Worm (Caenorhabditis elegans): Measurements from ENCODE around the gene fbxa-62.

The fbxa-62 gene

DNA sequence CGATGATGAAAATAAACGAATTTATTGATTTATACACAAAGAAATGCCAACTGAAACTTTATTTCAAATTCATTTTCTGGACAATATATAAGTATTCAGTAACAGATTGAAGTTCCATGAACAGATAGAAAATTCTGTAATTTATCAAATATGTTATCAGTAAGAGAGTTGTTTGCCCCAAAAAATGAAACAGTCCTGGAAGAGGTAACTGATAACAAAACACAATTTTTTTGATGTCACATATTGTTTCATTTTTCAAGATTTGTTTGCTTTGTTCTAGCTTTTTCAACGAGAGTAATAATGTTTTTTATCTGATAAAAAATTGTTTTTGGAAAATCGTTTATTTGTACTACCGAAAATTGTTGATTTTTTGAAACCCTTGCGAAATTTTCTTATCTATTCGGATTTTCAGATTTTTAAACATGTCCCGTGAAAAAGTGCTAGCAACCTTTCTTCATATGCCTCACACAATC, 25.6 kb downstream of the fbxa-62 start, which contains the start of gene fbxa-73:
fbxa-73 (plus strand) TSS at position 423 of the 473 bp plus-strand sequence.
- TF ChIP-seq madf-9 (GFP tag; conservative IDR thresholded peaks at IDR 0.05): no peak
- no peak for TF ChIP-seq lin-1 (GFP tag; IDR thresholded peaks at IDR 0.05)
- no peak for TF ChIP-seq daf-16 (GFP tag; optimal IDR thresholded peaks at IDR 0.05)
- TF ChIP-seq daf-16 (tag; optimal IDR thresholded peaks at IDR 0.05): peak; percentile 84
- TF ChIP-seq nhr-28 (tag; optimal IDR thresholded peaks at IDR 0.05): peak; percentile 64
- TF ChIP-seq pqm-1 (tag; optimal IDR thresholded peaks at IDR 0.05): peak; percentile 83

DNA sequence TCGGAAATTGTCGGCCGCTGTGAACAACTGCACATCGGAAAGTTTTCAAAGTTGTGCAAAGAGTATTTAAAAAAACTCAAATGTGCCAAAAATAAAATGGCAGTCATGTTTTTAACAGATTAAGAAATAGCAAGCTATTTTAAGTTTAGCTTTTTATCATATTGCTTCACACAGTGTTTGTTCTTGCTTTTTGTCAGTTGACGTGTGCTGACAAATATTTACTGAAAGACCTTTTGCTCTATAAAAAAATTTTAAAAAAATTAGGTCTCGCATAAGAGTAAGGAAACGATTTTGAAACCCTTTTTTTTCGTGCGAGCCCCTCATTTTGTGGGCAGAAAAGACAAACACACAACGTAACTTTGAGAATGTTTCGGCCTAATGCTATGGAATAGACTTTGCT, 28.0 kb downstream of the fbxa-62 start, which contains the start of gene fbxa-71:
fbxa-71 (plus strand) TSS at position 301 of the 400 bp plus-strand sequence.
- TF ChIP-seq madf-5 (GFP tag; IDR thresholded peaks at IDR 0.05) (no peak), lin-29 (GFP tag; IDR thresholded peaks at IDR 0.05) (no peak), dve-1 (tag; optimal IDR thresholded peaks at IDR 0.05; ENCODE audit: insufficient read depth) (no peak), zip-2 (tag; optimal IDR thresholded peaks at IDR 0.05) (no peak), lin-15B (tag; optimal IDR thresholded peaks at IDR 0.05) (no peak), ctbp-1 (GFP tag; IDR thresholded peaks at IDR 0.05) (no peak), daf-8 (GFP tag; IDR thresholded peaks at IDR 0.05) (no peak), lim-7 (GFP tag; IDR thresholded peaks at IDR 0.05) (no peak), dmd-8 (GFP tag; IDR thresholded peaks at IDR 0.05) (no peak), F26F4.8 (GFP tag; conservative IDR thresholded peaks at IDR 0.05) (no peak), arid-1 (GFP tag; conservative IDR thresholded peaks at IDR 0.05) (no peak)

DNA sequence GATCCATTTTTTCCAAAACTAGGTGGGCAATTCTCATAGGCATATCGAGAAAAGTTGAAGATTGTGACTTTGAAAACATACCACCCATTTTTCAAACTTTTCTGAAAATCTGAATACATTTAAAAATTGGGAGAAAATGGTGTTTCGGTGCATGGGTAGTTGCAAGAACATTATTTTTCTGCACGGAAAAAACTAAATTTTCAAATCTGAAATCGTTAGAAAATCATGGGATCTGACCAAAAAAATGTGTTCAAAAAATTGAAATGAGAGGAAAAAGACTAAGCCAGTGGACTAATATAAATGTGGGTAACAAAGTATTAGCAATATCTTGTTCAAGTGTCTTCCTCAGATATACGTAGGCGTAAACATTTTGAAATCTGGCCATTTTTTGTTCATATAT, 31.4 kb downstream of the fbxa-62 start, which contains the start of gene fbxa-43:
fbxa-43 (minus strand) TSS at position 101 of the 400 bp plus-strand sequence.
- TF ChIP-seq ama-1 (optimal IDR thresholded peaks at IDR 0.05) (no peak), spr-1 (tag; optimal IDR thresholded peaks at IDR 0.05) (no peak), ceh-20 (GFP tag; IDR thresholded peaks at IDR 0.05) (no peak), nhr-28 (tag; optimal IDR thresholded peaks at IDR 0.05) (no peak), lin-1 (GFP tag; IDR thresholded peaks at IDR 0.05) (no peak), mes-2 (tag; optimal IDR thresholded peaks at IDR 0.05; ENCODE audit: poor library complexity, severe bottlenecking) (no peak)

DNA sequence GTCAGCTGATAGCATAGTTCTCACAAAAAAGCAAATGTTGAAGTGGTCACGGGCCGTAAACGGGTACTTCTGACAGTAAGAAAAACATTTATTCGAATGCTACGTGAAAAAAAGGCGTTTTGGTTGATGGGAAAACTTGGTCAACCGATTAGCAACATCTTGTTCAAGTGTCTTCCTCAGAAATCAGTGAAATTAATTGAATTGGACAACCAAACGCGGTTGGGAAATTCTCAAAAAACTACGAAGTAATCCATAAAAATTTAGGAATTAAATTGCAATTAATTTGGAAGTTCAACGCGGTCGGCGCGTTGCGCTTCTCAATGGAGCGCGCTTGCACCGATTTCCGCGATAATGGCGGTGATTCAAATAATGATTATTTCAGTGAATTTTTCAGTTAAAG, 31.8 kb downstream of the fbxa-62 start:
- no peak for TF ChIP-seq madf-9 (GFP tag; conservative IDR thresholded peaks at IDR 0.05)
- no peak for TF ChIP-seq dpl-1 (GFP tag; optimal IDR thresholded peaks at IDR 0.05)
- no peak for TF ChIP-seq lim-7 (GFP tag; IDR thresholded peaks at IDR 0.05)
- no peak for TF ChIP-seq ceh-82 (tag; optimal IDR thresholded peaks at IDR 0.05)
- TF ChIP-seq mdl-1 (tag; optimal IDR thresholded peaks at IDR 0.05): no peak
- no peak for TF ChIP-seq fos-1 (tag; optimal IDR thresholded peaks at IDR 0.05)
- no peak for TF ChIP-seq mxl-3 (GFP tag; optimal IDR thresholded peaks at IDR 0.05)
- no peak for TF ChIP-seq ceh-44 (GFP tag; IDR thresholded peaks at IDR 0.05)
- no peak for TF ChIP-seq ceh-20 (GFP tag; IDR thresholded peaks at IDR 0.05)
- TF ChIP-seq nhr-102 (tag; optimal IDR thresholded peaks at IDR 0.05): no peak
- TF ChIP-seq lin-13 (GFP tag; optimal IDR thresholded peaks at IDR 0.05): no peak
- TF ChIP-seq nhr-11 (tag; optimal IDR thresholded peaks at IDR 0.05): no peak
- TF ChIP-seq F44E2.7 (GFP tag; IDR thresholded peaks at IDR 0.05): no peak
- no peak for TF ChIP-seq ZK337.2 (GFP tag; IDR thresholded peaks at IDR 0.05)
- no peak for TF ChIP-seq attf-4 (tag; optimal IDR thresholded peaks at IDR 0.05)
- TF ChIP-seq mes-2 (tag; optimal IDR thresholded peaks at IDR 0.05; ENCODE audit: poor library complexity, severe bottlenecking): no peak
- no peak for TF ChIP-seq snpc-4 (tag; optimal IDR thresholded peaks at IDR 0.05)
- TF ChIP-seq unc-130 (GFP tag; optimal IDR thresholded peaks at IDR 0.05): no peak
- TF ChIP-seq hlh-11 (tag; optimal IDR thresholded peaks at IDR 0.05): no peak
